Worm (Caenorhabditis elegans) whole organism, L4 larva: ENCODE results near the gene srh-100.

Source experiments
- F26F4.8 ChIP-seq: fragments of 200-800 bp; sonication (Bioruptor generic); conservative IDR thresholded peaks from 2 replicates; pipeline ENCODE4 v1.3.6; 2022; ENCODE audit warnings: missing genetic modification characterization, missing compliant biosample characterization
- T20F7.1 ChIP-seq: fragments of 200-800 bp; sonication (Bioruptor generic); optimal IDR thresholded peaks from 2 replicates; lab custom pipeline; 2018; ENCODE audit warnings: mild to moderate bottlenecking, missing genetic modification characterization, missing compliant biosample characterization
- ZK337.2 ChIP-seq: fragments of 200-800 bp; sonication (Bioruptor generic); IDR thresholded peaks from 2 replicates; pipeline ENCODE4 v1.3.6; 2022; ENCODE audit warnings: missing genetic modification reagents, missing genetic modification characterization, missing compliant biosample characterization
- ama-1 ChIP-seq: fragments of 150-350 bp; optimal IDR thresholded peaks from 2 replicates; lab custom pipeline; 2014; ENCODE audit warnings: inconsistent platforms, mixed read lengths
- fkh-10 ChIP-seq: fragments of 150-350 bp; optimal IDR thresholded peaks from 2 replicates; lab custom pipeline; 2014; ENCODE audit warnings: missing biosample characterization, missing genetic modification reagents, missing genetic modification characterization
- mdl-1 ChIP-seq, 2 experiments: fragments of 150-350 bp in 1 of 2; sonication (generic microtip) in 1 of 2; optimal IDR thresholded peaks; 2 replicates each; lab custom pipeline; 2014 to 2017; ENCODE audit warnings: missing biosample characterization in 2 of 2, missing genetic modification characterization in 2 of 2
- nhr-11 ChIP-seq: fragments of 150-350 bp; optimal IDR thresholded peaks from 2 replicates; lab custom pipeline; 2014; ENCODE audit warnings: missing biosample characterization, missing genetic modification characterization
- pha-4 ChIP-seq, 2 experiments: fragments of 150-350 bp in 1 of 2; fragments of 200-800 bp in 1 of 2; sonication (Bioruptor generic) in 1 of 2; IDR thresholded peaks in 1 of 2; optimal IDR thresholded peaks in 1 of 2; 2 replicates each; pipeline versions ENCODE4 v1.3.6 to Lab custom; 2014 to 2022; ENCODE audit warnings: missing genetic modification characterization in 2 of 2, missing genetic modification reagents in 2 of 2, missing biosample characterization in 1 of 2, missing compliant biosample characterization in 1 of 2
- skn-1 ChIP-seq: fragments of 150-350 bp; optimal IDR thresholded peaks from 2 replicates; lab custom pipeline; 2014; ENCODE audit warnings: missing biosample characterization, missing genetic modification characterization
- zfp-2 ChIP-seq: sonication (generic microtip); optimal IDR thresholded peaks from 2 replicates; lab custom pipeline; 2016; ENCODE audit warnings: mild to moderate bottlenecking, missing genetic modification characterization, missing compliant biosample characterization

ce11 chrII:3694664-3695063 lies 19.8 kb downstream of the srh-100 start, which contains the start of gene srx-102:
- TF ChIP-seq ZK337.2 (GFP tag; lab: Robert Waterston, UW) (no peak), zfp-2 (tag; lab: Kevin White, UChicago) (no peak), T20F7.1 (GFP tag; lab: Kevin White, UChicago) (no peak), nhr-11 (tag; lab: Kevin White, UChicago) (no peak), skn-1 (tag; lab: Kevin White, UChicago) (no peak), F26F4.8 (GFP tag; lab: Robert Waterston, UW) (no peak), ama-1 (lab: Kevin White, UChicago) (no peak), fkh-10 (GFP tag; lab: Kevin White, UChicago) (no peak), mdl-1 (tag; optimal IDR thresholded peaks at IDR 0.05; lab: Kevin White, UChicago) (no peak), pha-4 (GFP tag; IDR thresholded peaks at IDR 0.05; lab: Robert Waterston, UW) (no peak), pha-4 (tag; optimal IDR thresholded peaks at IDR 0.05; lab: Kevin White, UChicago) (no peak)
